Worm (Caenorhabditis elegans) whole organism, mixed stage, embryonic: ENCODE measurements around the gene eri-1.

Experiments
- bed-3 ChIP-seq: fragments of 200-800 bp; sonication (Bioruptor generic); optimal IDR thresholded peaks from 3 replicates; lab custom pipeline; 2018; ENCODE audit warnings: mild to moderate bottlenecking, missing genetic modification characterization, moderate library complexity, missing compliant biosample characterization
- blmp-1 ChIP-seq: fragments of 150-350 bp; optimal IDR thresholded peaks from 2 replicates; lab custom pipeline; 2014; ENCODE audit warnings: missing biosample characterization, missing genetic modification characterization
- ceh-39 ChIP-seq: fragments of 150-350 bp; optimal IDR thresholded peaks from 2 replicates; lab custom pipeline; 2014; ENCODE audit warnings: missing biosample characterization, missing genetic modification characterization
- ceh-43 ChIP-seq: fragments of 200-800 bp; sonication (Bioruptor generic); optimal IDR thresholded peaks from 2 replicates; lab custom pipeline; 2018; ENCODE audit warnings: mild to moderate bottlenecking, missing genetic modification characterization, moderate library complexity, missing compliant biosample characterization
- ceh-83 ChIP-seq: fragments of 200-800 bp; sonication (Bioruptor generic); optimal IDR thresholded peaks from 2 replicates; lab custom pipeline; 2018; ENCODE audit warnings: mild to moderate bottlenecking, missing genetic modification characterization, missing compliant biosample characterization
- ces-1 ChIP-seq: fragments of 150-350 bp; optimal IDR thresholded peaks from 2 replicates; lab custom pipeline; 2014; ENCODE audit warnings: missing biosample characterization, missing genetic modification reagents, missing genetic modification characterization
- cnd-1 ChIP-seq: fragments of 200-800 bp; sonication (Bioruptor generic); optimal IDR thresholded peaks from 2 replicates; lab custom pipeline; 2018; ENCODE audit warnings: mild to moderate bottlenecking, missing genetic modification characterization, missing compliant biosample characterization
- flh-1 ChIP-seq: fragments of 200-800 bp; sonication (Bioruptor generic); optimal IDR thresholded peaks from 2 replicates; lab custom pipeline; 2018; ENCODE audit warnings: mild to moderate bottlenecking, missing genetic modification characterization, moderate library complexity, missing compliant biosample characterization
- ham-2 ChIP-seq: fragments of 200-800 bp; sonication (Bioruptor generic); optimal IDR thresholded peaks from 2 replicates; lab custom pipeline; 2018; ENCODE audit warnings: mild to moderate bottlenecking, missing genetic modification characterization, missing compliant biosample characterization
- hlh-1 ChIP-seq: fragments of 150-350 bp; optimal IDR thresholded peaks from 2 replicates; lab custom pipeline; 2014; ENCODE audit warnings: missing biosample characterization, missing genetic modification reagents, missing genetic modification characterization
- lin-32 ChIP-seq: fragments of 200-800 bp; sonication (Bioruptor generic); optimal IDR thresholded peaks from 2 replicates; lab custom pipeline; 2018; ENCODE audit warnings: mild to moderate bottlenecking, missing genetic modification characterization, missing compliant biosample characterization
- lsy-2 ChIP-seq: fragments of 150-350 bp; optimal IDR thresholded peaks from 2 replicates; lab custom pipeline; 2014; ENCODE audit warnings: missing biosample characterization, missing genetic modification characterization
- mep-1 ChIP-seq: fragments of 150-350 bp; optimal IDR thresholded peaks from 2 replicates; lab custom pipeline; 2017; ENCODE audit warnings: missing biosample characterization, missing genetic modification reagents, missing genetic modification characterization, inconsistent platforms
- mls-2 ChIP-seq: sonication (generic microtip); optimal IDR thresholded peaks from 2 replicates; lab custom pipeline; 2016; ENCODE audit warnings: mild to moderate bottlenecking, missing genetic modification characterization, moderate library complexity, missing compliant biosample characterization
- nhr-2 ChIP-seq: fragments of 150-350 bp; optimal IDR thresholded peaks from 2 replicates; lab custom pipeline; 2014; ENCODE audit warnings: missing biosample characterization, missing genetic modification characterization
- nhr-237 ChIP-seq: fragments of 150-350 bp; optimal IDR thresholded peaks from 2 replicates; lab custom pipeline; 2014; ENCODE audit warnings: missing biosample characterization, missing genetic modification characterization
- nhr-28 ChIP-seq: fragments of 150-350 bp; optimal IDR thresholded peaks from 2 replicates; lab custom pipeline; 2014; ENCODE audit warnings: missing biosample characterization, missing genetic modification characterization
- sem-2 ChIP-seq: fragments of 200-800 bp; sonication (Bioruptor generic); optimal IDR thresholded peaks from 2 replicates; lab custom pipeline; 2018; ENCODE audit warnings: mild to moderate bottlenecking, missing genetic modification characterization, missing compliant biosample characterization
- tbx-8 ChIP-seq: fragments of 200-800 bp; sonication (Bioruptor generic); optimal IDR thresholded peaks from 2 replicates; lab custom pipeline; 2018; ENCODE audit warnings: mild to moderate bottlenecking, missing genetic modification characterization, moderate library complexity, missing compliant biosample characterization
- unc-120 ChIP-seq: sonication (generic microtip); optimal IDR thresholded peaks from 2 replicates; lab custom pipeline; 2017; ENCODE audit warnings: missing genetic modification characterization, missing compliant biosample characterization; ENCODE audit not compliant: poor library complexity, severe bottlenecking
- unc-62 ChIP-seq: fragments of 150-350 bp; optimal IDR thresholded peaks from 2 replicates; lab custom pipeline; 2014; ENCODE audit warnings: missing biosample characterization, missing genetic modification reagents, missing genetic modification characterization
- zip-8 ChIP-seq: fragments of 150-350 bp; optimal IDR thresholded peaks from 2 replicates; lab custom pipeline; 2014; ENCODE audit warnings: missing biosample characterization, missing genetic modification characterization

The eri-1 gene

DNA sequence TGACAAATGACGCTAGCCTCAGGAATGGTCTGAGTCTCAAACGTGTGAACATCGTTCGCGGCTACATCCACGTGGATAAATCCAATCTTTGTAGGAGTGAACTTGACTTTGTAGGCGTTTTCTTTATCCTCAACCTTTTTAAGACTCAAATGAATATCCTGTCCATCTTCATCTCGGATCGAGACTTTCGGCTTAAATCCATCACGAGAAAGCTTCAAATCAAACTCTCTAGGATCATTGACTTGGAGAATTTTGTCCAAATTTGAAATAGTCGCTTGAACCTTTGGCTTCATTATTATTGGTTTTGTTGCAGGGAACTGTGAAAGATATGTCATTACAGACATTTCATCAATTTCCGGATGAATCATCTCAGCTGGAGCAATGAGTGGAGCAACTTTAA is 45.8 kb downstream of the eri-1 start:
- no peak for TF ChIP-seq nhr-237
- TF ChIP-seq ces-1 (GFP tag; lab: Kevin White, UChicago) = no peak
- TF ChIP-seq flh-1 (GFP tag; lab: Kevin White, UChicago) = no peak
- TF ChIP-seq hlh-1 = no peak
- no peak for TF ChIP-seq sem-2

- TF ChIP-seq ceh-83 (GFP tag; lab: Kevin White, UChicago) (no peak), nhr-28 (no peak), lsy-2 (tag; lab: Kevin White, UChicago) (peak; percentile 32), cnd-1 (tag; lab: Kevin White, UChicago) (no peak), bed-3 (GFP tag; lab: Kevin White, UChicago) (no peak), mep-1 (tag; lab: Kevin White, UChicago) (no peak), unc-120 (tag; lab: Kevin White, UChicago) (peak; percentile 62), ces-1 (GFP tag; lab: Kevin White, UChicago) (peak; percentile 70), blmp-1 (tag; lab: Kevin White, UChicago) (no peak), lin-32 (no peak), ham-2 (no peak), ceh-39 (tag; lab: Kevin White, UChicago) (no peak), zip-8 (tag; lab: Kevin White, UChicago) (peak; percentile 96)
These were observed 47.5 kb downstream of the eri-1 start for ce11 chrIV:372146-372789.

DNA sequence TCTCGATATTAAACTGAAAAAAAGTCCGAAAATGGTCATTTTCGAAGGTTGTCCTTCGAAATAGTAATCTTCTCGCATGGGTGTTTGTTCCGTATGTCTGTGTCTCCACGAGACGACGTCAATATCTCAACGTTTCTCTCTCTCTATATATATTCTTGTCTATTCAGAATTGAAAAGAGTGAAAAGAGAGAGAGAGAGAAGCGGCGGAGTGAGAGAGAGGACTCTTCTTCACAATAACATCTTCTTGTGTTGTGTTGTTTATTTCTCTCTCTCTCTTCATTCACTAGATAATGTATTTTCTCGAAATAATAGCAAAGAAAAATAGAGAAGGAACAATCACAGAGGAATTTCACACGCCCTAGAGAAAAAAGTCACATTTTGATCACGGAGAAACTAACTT is 53.4 kb downstream of the eri-1 start:
- TF ChIP-seq mep-1 (tag; lab: Kevin White, UChicago) (peak; percentile 9), bed-3 (GFP tag; lab: Kevin White, UChicago) (no peak), nhr-2 (tag; lab: Kevin White, UChicago) (no peak), flh-1 (GFP tag; lab: Kevin White, UChicago) (no peak), ham-2 (no peak), blmp-1 (tag; lab: Kevin White, UChicago) (peak; percentile 62), tbx-8 (GFP tag; lab: Kevin White, UChicago) (no peak), ces-1 (GFP tag; lab: Kevin White, UChicago) (peak; percentile 88), unc-120 (tag; lab: Kevin White, UChicago) (peak; percentile 46), zip-8 (tag; lab: Kevin White, UChicago) (no peak), unc-62 (GFP tag; lab: Kevin White, UChicago) (peak; percentile 55), lin-32 (no peak), ceh-39 (tag; lab: Kevin White, UChicago) (no peak), hlh-1 (no peak), mls-2 (tag; lab: Kevin White, UChicago) (no peak), ceh-83 (GFP tag; lab: Kevin White, UChicago) (no peak), ceh-43 (GFP tag; lab: Kevin White, UChicago) (no peak)
